Worm (Caenorhabditis elegans): ENCODE measurements around the gene ZK899.2.
A peak's percentile ranks its signal among the peaks of the same experiment; 100 is the strongest.

- no peak for TF ChIP-seq nhr-237 (tag; optimal IDR thresholded peaks at IDR 0.05)
- TF ChIP-seq ztf-4 (tag; optimal IDR thresholded peaks at IDR 0.05): no peak
- no peak for TF ChIP-seq unc-62 (GFP tag; optimal IDR thresholded peaks at IDR 0.05)
- no peak for TF ChIP-seq nfya-1 (tag; optimal IDR thresholded peaks at IDR 0.05; ENCODE audit: insufficient read depth)
- no peak for TF ChIP-seq ZK546.5 (tag; optimal IDR thresholded peaks at IDR 0.05)
- TF ChIP-seq jun-1 (tag; optimal IDR thresholded peaks at IDR 0.05): no peak
- peak; percentile 93 for TF ChIP-seq elt-2 (tag; optimal IDR thresholded peaks at IDR 0.05)
- no peak for TF ChIP-seq zag-1 (tag; optimal IDR thresholded peaks at IDR 0.05)
Measured at ce11 chrX:9428059-9428458, 23.7 kb downstream of the ZK899.2 start, which contains the start of gene B0272.4.

Measured in whole organism, L3 larva.